Worm (Caenorhabditis elegans): ENCODE data around the gene F13H8.1.

DNA sequence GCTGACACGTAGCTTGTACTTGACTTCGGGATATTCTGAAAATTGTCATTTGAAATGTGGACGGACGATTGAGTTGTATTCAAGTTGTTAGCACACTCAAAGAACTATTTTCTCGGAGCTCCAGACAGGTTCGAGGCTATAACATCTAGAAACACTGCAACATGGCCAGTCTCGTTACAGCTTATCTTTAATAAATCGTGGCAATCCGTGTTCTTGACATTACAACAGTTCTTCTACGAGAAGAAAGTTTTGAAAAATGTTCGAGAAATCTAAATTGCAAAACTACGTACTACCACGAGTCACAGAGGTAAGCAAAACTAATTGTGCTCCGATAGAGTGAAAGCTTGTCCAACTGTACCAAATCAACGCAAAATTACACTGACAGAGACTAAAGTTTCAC is 38.9 kb downstream of the F13H8.1 start:
- TF ChIP-seq fos-1 (tag; optimal IDR thresholded peaks at IDR 0.05) (no peak), ztf-11 (tag; optimal IDR thresholded peaks at IDR 0.05) (no peak), lin-39 (tag; optimal IDR thresholded peaks at IDR 0.05) (no peak), ama-1 (optimal IDR thresholded peaks at IDR 0.05) (no peak), mdl-1 (tag; optimal IDR thresholded peaks at IDR 0.05) (no peak), nhr-76 (tag; optimal IDR thresholded peaks at IDR 0.05) (no peak), ztf-4 (tag; optimal IDR thresholded peaks at IDR 0.05) (no peak), aha-1 (tag; optimal IDR thresholded peaks at IDR 0.05) (no peak), ets-5 (GFP tag; IDR thresholded peaks at IDR 0.05) (no peak), egl-27 (tag; optimal IDR thresholded peaks at IDR 0.05) (no peak), fkh-10 (GFP tag; optimal IDR thresholded peaks at IDR 0.05) (no peak), nhr-237 (tag; optimal IDR thresholded peaks at IDR 0.05) (no peak), lir-3 (tag; optimal IDR thresholded peaks at IDR 0.05; ENCODE audit: poor library complexity) (no peak)

All from whole organism, L1 larva.